Worm (Caenorhabditis elegans): ENCODE measurements around the gene C07A12.7.

- TF ChIP-seq nfya-2 (GFP tag; IDR thresholded peaks at IDR 0.05) (no peak), lin-54 (GFP tag; optimal IDR thresholded peaks at IDR 0.05) (no peak), F52B5.7 (tag; optimal IDR thresholded peaks at IDR 0.05) (no peak), ama-1 (optimal IDR thresholded peaks at IDR 0.05) (no peak), ama-1 (GFP tag; optimal IDR thresholded peaks at IDR 0.05) (no peak), pha-4 (tag; optimal IDR thresholded peaks at IDR 0.05) (no peak), mes-4 (tag; optimal IDR thresholded peaks at IDR 0.05) (no peak), lsl-1 (GFP tag; optimal IDR thresholded peaks at IDR 0.05) (no peak), nfya-1 (tag; optimal IDR thresholded peaks at IDR 0.05; ENCODE audit: borderline replicate concordance, insufficient read depth) (no peak), F23B12.7 (tag; optimal IDR thresholded peaks at IDR 0.05; ENCODE audit: insufficient read depth) (no peak), unc-62 (GFP tag; optimal IDR thresholded peaks at IDR 0.05) (no peak)
These were observed 42.0 kb downstream of the C07A12.7 start for ce11 chrX:4479960-4480359.

All from whole organism, young adult.